Fruit fly (Drosophila melanogaster) whole organism, embryonic: ENCODE measurements around the gene Fer2LCH.

Experiments
- Bdp1 ChIP-seq: fragments of 200-800 bp; sonication (Bioruptor generic); optimal IDR thresholded peaks from 3 replicates; lab custom pipeline; 2016; ENCODE audit warnings: missing biosample characterization, missing genetic modification characterization
- Bteb2 ChIP-seq: fragments of 200-800 bp; sonication (Bioruptor generic); optimal IDR thresholded peaks from 2 replicates; lab custom pipeline; 2016; ENCODE audit warnings: missing biosample characterization, missing genetic modification characterization
- CG10366 ChIP-seq: fragments of 200-800 bp; sonication (Bioruptor generic); IDR thresholded peaks from 2 replicates; pipeline ENCODE4 v1.3.6; 2022; ENCODE audit warnings: missing biosample characterization, missing genetic modification characterization
- CG10462 ChIP-seq: fragments of 200-800 bp; sonication (Bioruptor generic); optimal IDR thresholded peaks from 2 replicates; lab custom pipeline; 2016; ENCODE audit warnings: missing biosample characterization, missing genetic modification characterization
- CG11398 ChIP-seq: fragments of 200-800 bp; sonication (Bioruptor generic); optimal IDR thresholded peaks from 2 replicates; lab custom pipeline; 2016; ENCODE audit warnings: missing biosample characterization, missing genetic modification characterization
- CG12942 ChIP-seq: fragments of 200-800 bp; sonication (Bioruptor generic); optimal IDR thresholded peaks from 3 replicates; lab custom pipeline; 2016; ENCODE audit warnings: missing biosample characterization, missing genetic modification characterization
- CG14441 ChIP-seq: fragments of 200-800 bp; sonication (Bioruptor generic); IDR thresholded peaks from 2 replicates; pipeline ENCODE4 v1.3.6; 2022; ENCODE audit warnings: missing biosample characterization, missing genetic modification characterization
- CG1529 ChIP-seq: fragments of 200-800 bp; sonication (Bioruptor generic); optimal IDR thresholded peaks from 3 replicates; lab custom pipeline; 2018; ENCODE audit warnings: missing biosample characterization, missing genetic modification characterization
- CG15601 ChIP-seq: fragments of 200-800 bp; sonication (Bioruptor generic); optimal IDR thresholded peaks from 3 replicates; lab custom pipeline; 2019; ENCODE audit warnings: missing biosample characterization, mild to moderate bottlenecking, missing genetic modification characterization, moderate library complexity
- CG16815 ChIP-seq: fragments of 200-800 bp; sonication (Bioruptor generic); optimal IDR thresholded peaks from 3 replicates; lab custom pipeline; 2017; ENCODE audit warnings: missing biosample characterization, mild to moderate bottlenecking, missing genetic modification characterization
- CG17328 ChIP-seq: fragments of 200-800 bp; sonication (Bioruptor generic); IDR thresholded peaks from 2 replicates; pipeline ENCODE4 v1.3.6; 2022; ENCODE audit warnings: missing biosample characterization, missing genetic modification characterization
- CG30403 ChIP-seq: fragments of 200-800 bp; sonication (Bioruptor generic); optimal IDR thresholded peaks from 3 replicates; lab custom pipeline; 2016; ENCODE audit warnings: missing biosample characterization, missing genetic modification characterization
- CG31388 ChIP-seq: fragments of 200-800 bp; sonication (Bioruptor generic); optimal IDR thresholded peaks from 2 replicates; lab custom pipeline; 2016; ENCODE audit warnings: missing biosample characterization, missing genetic modification characterization
- CG3407 ChIP-seq: fragments of 200-800 bp; sonication (Bioruptor generic); optimal IDR thresholded peaks from 2 replicates; lab custom pipeline; 2018; ENCODE audit warnings: missing biosample characterization, mild to moderate bottlenecking, missing genetic modification characterization
- CG4328 ChIP-seq: fragments of 200-800 bp; sonication (Bioruptor generic); optimal IDR thresholded peaks from 3 replicates; lab custom pipeline; 2017; ENCODE audit warnings: missing biosample characterization, missing genetic modification reagents, missing genetic modification characterization
- CG8924 ChIP-seq: fragments of 200-800 bp; optimal IDR thresholded peaks from 3 replicates; lab custom pipeline; 2019; ENCODE audit warnings: missing biosample characterization, mild to moderate bottlenecking, missing genetic modification characterization, moderate library complexity
- CG9215 ChIP-seq: fragments of 200-800 bp; sonication (Bioruptor generic); IDR thresholded peaks from 2 replicates; pipeline ENCODE4 v1.3.6; 2022; ENCODE audit warnings: missing biosample characterization, missing genetic modification characterization
- CHES-1-like ChIP-seq: fragments of 200-800 bp; sonication (Bioruptor generic); optimal IDR thresholded peaks from 2 replicates; lab custom pipeline; 2016; ENCODE audit warnings: missing biosample characterization, missing genetic modification characterization
- Camta ChIP-seq: fragments of 200-800 bp; sonication (Bioruptor generic); optimal IDR thresholded peaks from 2 replicates; lab custom pipeline; 2016; ENCODE audit warnings: missing biosample characterization, missing genetic modification characterization
- CrebB ChIP-seq: fragments of 200-800 bp; sonication (Bioruptor generic); optimal IDR thresholded peaks from 3 replicates; lab custom pipeline; 2018; ENCODE audit warnings: missing biosample characterization, mild to moderate bottlenecking, missing genetic modification characterization
- Deaf1 ChIP-seq: fragments of 200-800 bp; optimal IDR thresholded peaks from 3 replicates; lab custom pipeline; 2019; ENCODE audit warnings: missing biosample characterization, mild to moderate bottlenecking, missing genetic modification characterization, moderate library complexity
- Dek ChIP-seq: fragments of 200-800 bp; sonication (Bioruptor generic); optimal IDR thresholded peaks from 3 replicates; lab custom pipeline; 2019; ENCODE audit warnings: missing biosample characterization, mild to moderate bottlenecking, missing genetic modification characterization, moderate library complexity
- Doc3 ChIP-seq: fragments of 200-800 bp; sonication (Bioruptor generic); IDR thresholded peaks from 3 replicates; pipeline ENCODE4 v1.3.6; 2022; ENCODE audit warnings: missing biosample characterization, missing genetic modification characterization; ENCODE audit not compliant: partially characterized antibody
- H15 ChIP-seq: fragments of 200-800 bp; sonication (Bioruptor generic); IDR thresholded peaks from 3 replicates; pipeline ENCODE4 v1.3.6; 2022; ENCODE audit warnings: missing biosample characterization, missing genetic modification characterization
- Hr39 ChIP-seq: fragments of >200 bp; optimal IDR thresholded peaks from 2 replicates; lab custom pipeline; 2017
- Jarid2 ChIP-seq: fragments of 200-800 bp; sonication (Bioruptor generic); optimal IDR thresholded peaks from 3 replicates; lab custom pipeline; 2017; ENCODE audit warnings: mild to moderate bottlenecking, missing biosample characterization, missing genetic modification reagents, missing genetic modification characterization
- Lhr ChIP-seq: fragments of 200-800 bp; sonication (Bioruptor generic); optimal IDR thresholded peaks from 3 replicates; lab custom pipeline; 2017; ENCODE audit warnings: mild to moderate bottlenecking, missing biosample characterization, missing genetic modification reagents, missing genetic modification characterization
- Mrtf ChIP-seq: fragments of 200-800 bp; sonication (Bioruptor generic); IDR thresholded peaks from 3 replicates; pipeline ENCODE4 v1.3.6; 2022; ENCODE audit warnings: missing biosample characterization, missing genetic modification characterization
- Scr ChIP-seq: fragments of 200-800 bp; sonication (Bioruptor generic); IDR thresholded peaks from 2 replicates; pipeline ENCODE4 v1.3.6; 2022; ENCODE audit warnings: missing biosample characterization, missing genetic modification characterization; ENCODE audit not compliant: partially characterized antibody
- Stat92E ChIP-seq, 3 experiments: fragments of >200 bp in 2 of 3; fragments of 200-800 bp in 1 of 3; sonication (Bioruptor generic) in 1 of 3; optimal IDR thresholded peaks; 2 replicates each; lab custom pipeline; 2017 to 2019; ENCODE audit warnings: missing biosample characterization in 3 of 3, missing genetic modification characterization in 3 of 3, mild to moderate bottlenecking in 1 of 3, moderate library complexity in 1 of 3
- Trl ChIP-seq, 3 experiments: fragments of >200 bp in 2 of 3; fragments of 200-800 bp in 1 of 3; sonication (Bioruptor generic) in 1 of 3; optimal IDR thresholded peaks; 2 replicates in 1 of 3; 3 replicates in 2 of 3; lab custom pipeline; 2016 to 2017; ENCODE audit warnings: missing biosample characterization in 1 of 3, missing genetic modification characterization in 1 of 3
- YL-1 ChIP-seq: fragments of 200-800 bp; sonication (Bioruptor generic); optimal IDR thresholded peaks from 3 replicates; lab custom pipeline; 2017; ENCODE audit warnings: missing biosample characterization, mild to moderate bottlenecking, missing genetic modification characterization
- ash1 ChIP-seq: fragments of 200-800 bp; sonication (Bioruptor generic); optimal IDR thresholded peaks from 2 replicates; lab custom pipeline; 2018; ENCODE audit warnings: missing biosample characterization, mild to moderate bottlenecking, missing genetic modification characterization
- ato ChIP-seq: fragments of 200-800 bp; sonication (Bioruptor generic); IDR thresholded peaks from 2 replicates; pipeline ENCODE4 v1.3.6; 2022; ENCODE audit warnings: missing biosample characterization, missing genetic modification characterization; ENCODE audit not compliant: partially characterized antibody
- az2 ChIP-seq: fragments of 200-800 bp; sonication (Bioruptor generic); optimal IDR thresholded peaks from 3 replicates; lab custom pipeline; 2016; ENCODE audit warnings: missing biosample characterization, missing genetic modification characterization
- corto ChIP-seq: fragments of 200-800 bp; sonication (Bioruptor generic); optimal IDR thresholded peaks from 2 replicates; lab custom pipeline; 2016; ENCODE audit warnings: missing biosample characterization, mild to moderate bottlenecking, missing genetic modification characterization, moderate library complexity
- dmrt99B ChIP-seq: fragments of 200-800 bp; sonication (Bioruptor generic); optimal IDR thresholded peaks from 2 replicates; lab custom pipeline; 2018; ENCODE audit warnings: missing biosample characterization, mild to moderate bottlenecking, missing genetic modification characterization, moderate library complexity
- exex ChIP-seq: fragments of 200-800 bp; sonication (Bioruptor generic); optimal IDR thresholded peaks from 4 replicates; lab custom pipeline; 2018; ENCODE audit warnings: missing biosample characterization, mild to moderate bottlenecking, missing genetic modification characterization, moderate library complexity
- eyg ChIP-seq: fragments of 200-800 bp; sonication (Bioruptor generic); optimal IDR thresholded peaks from 3 replicates; lab custom pipeline; 2016; ENCODE audit warnings: missing biosample characterization, missing genetic modification characterization
- fd3F ChIP-seq: fragments of 200-800 bp; sonication (Bioruptor generic); optimal IDR thresholded peaks from 2 replicates; lab custom pipeline; 2018; ENCODE audit warnings: missing biosample characterization, mild to moderate bottlenecking, missing genetic modification characterization, moderate library complexity
- ftz-f1 ChIP-seq: fragments of 200-800 bp; sonication (Bioruptor generic); optimal IDR thresholded peaks from 2 replicates; lab custom pipeline; 2016; ENCODE audit warnings: missing biosample characterization, missing genetic modification characterization
- gro ChIP-seq: fragments of 200-800 bp; sonication (Bioruptor generic); optimal IDR thresholded peaks from 2 replicates; lab custom pipeline; 2016; ENCODE audit warnings: missing biosample characterization, missing genetic modification characterization
- jing ChIP-seq: fragments of 200-800 bp; sonication (Bioruptor generic); optimal IDR thresholded peaks from 2 replicates; lab custom pipeline; 2018; ENCODE audit warnings: missing biosample characterization, mild to moderate bottlenecking, missing genetic modification characterization
- ken ChIP-seq: fragments of 200-800 bp; sonication (Bioruptor generic); IDR thresholded peaks from 3 replicates; pipeline ENCODE4 v1.3.6; 2022; ENCODE audit warnings: missing biosample characterization, missing genetic modification characterization
- lbe ChIP-seq: fragments of 200-800 bp; sonication (Bioruptor generic); optimal IDR thresholded peaks from 2 replicates; lab custom pipeline; 2016; ENCODE audit warnings: missing biosample characterization, mild to moderate bottlenecking, missing genetic modification characterization
- nerfin-1 ChIP-seq: fragments of 200-800 bp; sonication (Bioruptor generic); optimal IDR thresholded peaks from 3 replicates; lab custom pipeline; 2019; ENCODE audit warnings: missing biosample characterization, mild to moderate bottlenecking, missing genetic modification characterization, moderate library complexity
- pan ChIP-seq, 4 experiments: fragments of >200 bp in 3 of 4; fragments of 200-800 bp in 1 of 4; sonication (Bioruptor generic) in 1 of 4; optimal IDR thresholded peaks in 3 of 4; IDR thresholded peaks in 1 of 4; 2 replicates each; pipeline versions ENCODE4 v1.3.6 to Lab custom; 2017 to 2022; ENCODE audit warnings: missing biosample characterization in 2 of 4, missing genetic modification characterization in 2 of 4, mixed read lengths in 1 of 4
- pho ChIP-seq: fragments of 200-800 bp; sonication (Bioruptor generic); optimal IDR thresholded peaks from 2 replicates; lab custom pipeline; 2016; ENCODE audit warnings: missing biosample characterization, missing genetic modification characterization
- pum ChIP-seq: fragments of 200-800 bp; sonication (Bioruptor generic); optimal IDR thresholded peaks from 2 replicates; lab custom pipeline; 2016; ENCODE audit warnings: missing biosample characterization, missing genetic modification characterization
- slbo ChIP-seq: fragments of 200-800 bp; sonication (Bioruptor generic); IDR thresholded peaks from 2 replicates; pipeline ENCODE4 v1.3.6; 2022; ENCODE audit warnings: missing biosample characterization, missing genetic modification characterization

The Fer2LCH gene

DNA sequence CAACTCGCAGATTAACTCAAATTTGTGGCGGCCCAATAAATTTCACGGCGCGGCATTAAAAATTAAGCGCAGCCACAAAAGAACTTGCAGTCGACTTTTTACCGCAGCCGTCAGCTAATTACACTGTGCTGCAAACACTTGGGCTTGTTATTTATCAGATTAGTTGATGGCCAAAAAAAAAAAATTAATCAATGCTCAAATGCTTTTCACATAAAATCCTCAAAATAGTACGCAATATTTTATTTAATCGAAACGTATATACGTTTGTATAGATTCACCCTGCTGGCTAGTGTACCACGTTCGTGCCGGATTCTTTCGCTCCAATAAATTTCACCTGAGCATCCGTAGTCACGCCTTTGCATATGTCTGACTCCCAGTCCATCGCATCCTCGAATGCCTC lies 26.2 kb downstream of the Fer2LCH start (continued):
- TF ChIP-seq pum (GFP tag; lab: Kevin White, UChicago) (peak; percentile 12), CG9215 (0 out of 2 replicates have a peak, but pooled peaks have one; percentile 10), Jarid2 (GFP tag; lab: Kevin White, UChicago) (no peak), CG4328 (GFP tag; lab: Kevin White, UChicago) (no peak), Dek (tag; lab: Kevin White, UChicago) (no peak), exex (no peak), Hr39 (no peak), Trl (optimal IDR thresholded peaks at IDR 0.05; lab: Kevin White, UChicago) (no peak), Trl (GFP tag; optimal IDR thresholded peaks at IDR 0.05; lab: Kevin White, UChicago) (peak; percentile 11), ftz-f1 (GFP tag; lab: Kevin White, UChicago) (no peak), CG17328 (GFP tag; lab: Robert Waterston, UW) (peak; percentile 71), CG30403 (GFP tag; lab: Kevin White, UChicago) (peak; percentile 54), CG11398 (GFP tag; lab: Kevin White, UChicago) (no peak), CG10462 (no peak), az2 (GFP tag; lab: Kevin White, UChicago) (peak; percentile 55), YL-1 (GFP tag; lab: Kevin White, UChicago) (no peak), ken (0 out of 3 replicates have a peak, but pooled peaks have one; percentile 55), Bdp1 (GFP tag; lab: Kevin White, UChicago) (no peak), Camta (peak; percentile 24), Scr (GFP tag; lab: Robert Waterston, UW) (no peak), slbo (GFP tag; lab: Robert Waterston, UW) (no peak; the same call in 1 of the 2 replicates), CHES-1-like (no peak), pho (no peak), ato (GFP tag; lab: Robert Waterston, UW) (no peak), nerfin-1 (tag; lab: Kevin White, UChicago) (peak; percentile 36), CG14441 (GFP tag; lab: Robert Waterston, UW) (peak; percentile 78), Stat92E (GFP tag; optimal IDR thresholded peaks at IDR 0.05; lab: Kevin White, UChicago) (no peak), Lhr (no peak), CG1529 (no peak), CG31388 (GFP tag; lab: Kevin White, UChicago) (no peak), fd3F (no peak), CG15601 (tag; lab: Kevin White, UChicago) (peak; percentile 22), eyg (peak; percentile 17), Mrtf (GFP tag; lab: Robert Waterston, UW) (no peak), Deaf1 (no peak), Doc3 (GFP tag; lab: Robert Waterston, UW) (no peak), CG8924 (tag; lab: Kevin White, UChicago) (no peak), CG10366 (GFP tag; lab: Robert Waterston, UW) (peak; percentile 70), Bteb2 (GFP tag; lab: Kevin White, UChicago) (no peak), pan (optimal IDR thresholded peaks at IDR 0.05; lab: Kevin White, UChicago) (no peak), pan (GFP tag; optimal IDR thresholded peaks at IDR 0.05 in 1 of 2, IDR thresholded peaks at IDR 0.05 in 1 of 2) (peak in 1 of 2 experiments; percentile 75), H15 (peak; percentile 66; the same call in 2 of the 3 replicates), gro (GFP tag; lab: Kevin White, UChicago) (no peak), corto (no peak), dmrt99B (tag; lab: Kevin White, UChicago) (peak; percentile 66), CG3407 (GFP tag; lab: Kevin White, UChicago) (no peak), CG12942 (peak; percentile 28), CrebB (tag; lab: Kevin White, UChicago) (no peak), jing (GFP tag; lab: Kevin White, UChicago) (peak; percentile 13), CG16815 (GFP tag; lab: Kevin White, UChicago) (no peak), lbe (no peak), ash1 (no peak)
